Worm (Caenorhabditis elegans) whole organism, mixed stage, embryonic: ENCODE results near the gene anp-1.

Experiments used
- lsy-2 ChIP-seq: fragments of 150-350 bp; optimal IDR thresholded peaks from 2 replicates; lab custom pipeline; 2014; ENCODE audit warnings: missing biosample characterization, missing genetic modification characterization
- unc-39 ChIP-seq: fragments of 150-350 bp; optimal IDR thresholded peaks from 2 replicates; lab custom pipeline; 2014; ENCODE audit warnings: missing biosample characterization, missing genetic modification characterization
- unc-62 ChIP-seq: fragments of 150-350 bp; optimal IDR thresholded peaks from 2 replicates; lab custom pipeline; 2014; ENCODE audit warnings: missing biosample characterization, missing genetic modification reagents, missing genetic modification characterization
- ztf-11 ChIP-seq: fragments of 150-350 bp; optimal IDR thresholded peaks from 2 replicates; lab custom pipeline; 2014; ENCODE audit warnings: missing biosample characterization, missing genetic modification characterization

ce11 chrV:12822065-12822464 lies 37.2 kb upstream of the anp-1 start:
- TF ChIP-seq ztf-11 (tag; lab: Kevin White, UChicago), result no peak
- no peak for TF ChIP-seq lsy-2
- no peak for TF ChIP-seq unc-62
- TF ChIP-seq unc-39 (tag; lab: Kevin White, UChicago), result no peak
